Fruit fly (Drosophila melanogaster): ENCODE measurements around the gene sip2.

sip2 gene

DNA sequence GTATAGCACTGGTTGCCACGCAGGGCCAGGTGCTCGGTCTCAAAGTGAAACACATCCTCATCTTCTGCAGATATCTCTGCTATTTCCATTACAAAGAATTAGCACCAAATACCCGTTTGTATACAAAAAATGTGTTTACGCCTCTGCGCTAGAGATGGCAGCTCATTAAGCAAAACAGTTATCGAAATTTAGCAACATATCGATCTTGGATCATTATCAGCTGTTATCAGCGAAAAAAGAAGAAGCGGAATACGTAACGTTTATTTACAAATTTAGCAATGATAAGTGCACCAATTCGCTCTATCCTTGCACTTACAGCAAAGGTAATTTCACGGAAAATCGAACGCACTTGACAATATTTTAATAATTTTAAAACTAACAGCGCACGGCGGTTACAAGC lies 3.7 kb downstream of the sip2 start, which contains the start of the genes Atac1 and Hmgcl:
TSS of gene Atac1 (minus strand) at position 164 of the 400 bp plus-strand sequence.
TSS of gene Hmgcl (plus strand) at position 213 of the 400 bp plus-strand sequence.
- no peak for TF ChIP-seq CG8478 (optimal IDR thresholded peaks at IDR 0.05)
- no peak for TF ChIP-seq CTCF (optimal IDR thresholded peaks at IDR 0.05)

DNA sequence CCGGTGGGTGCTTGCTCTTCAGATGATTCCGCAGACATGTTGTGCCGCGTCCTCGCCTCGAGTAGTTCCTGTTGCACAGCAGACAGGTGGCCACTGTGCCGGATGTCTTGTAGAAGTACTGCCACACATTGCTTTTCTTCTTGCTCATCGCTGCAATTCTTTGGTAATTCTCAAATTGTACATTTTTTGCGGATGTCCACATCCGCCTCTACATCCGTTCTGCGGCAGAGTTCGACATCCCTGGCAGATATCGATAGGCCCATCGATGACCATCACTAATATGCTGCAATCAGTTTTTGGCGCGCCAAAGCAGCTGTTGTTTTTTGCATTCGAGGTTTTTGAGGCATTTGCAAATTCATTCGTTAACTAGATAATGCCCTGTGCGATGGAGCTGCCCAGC lies 7.1 kb downstream of the sip2 start, which contains the start of the genes CG13775 and CG3430:
TSS of gene CG13775 (minus strand) at position 226 of the 400 bp plus-strand sequence.
TSS of gene CG3430 (plus strand) at position 284 of the 400 bp plus-strand sequence.
- TF ChIP-seq CG8478 (optimal IDR thresholded peaks at IDR 0.05) (no peak), CTCF (optimal IDR thresholded peaks at IDR 0.05) (no peak)

- TF ChIP-seq CTCF (optimal IDR thresholded peaks at IDR 0.05) (no peak), CG8478 (optimal IDR thresholded peaks at IDR 0.05) (no peak)
Measured at dm6 chr2L:6950096-6950495, 13.8 kb downstream of the sip2 start, which contains the start of the genes Gas41 and SA1. TSS of gene Gas41 (minus strand) at chr2L:6950207. TSS of gene SA1 (plus strand) at chr2L:6950421.

- TF ChIP-seq CG8478 (optimal IDR thresholded peaks at IDR 0.05) (no peak), CTCF (optimal IDR thresholded peaks at IDR 0.05) (peak in 1 of 2 experiments; percentile 9)
Measured at dm6 chr2L:6948540-6948942, 15.3 kb downstream of the sip2 start, which contains the start of gene ihog. TSS of gene ihog (minus strand) at chr2L:6948808.

- TF ChIP-seq CTCF (optimal IDR thresholded peaks at IDR 0.05), result no peak
- TF ChIP-seq CG8478 (optimal IDR thresholded peaks at IDR 0.05), result no peak
Measured at dm6 chr2L:6945088-6945487, 18.8 kb downstream of the sip2 start, which contains the start of gene Fgop2. TSS of gene Fgop2 (minus strand) at chr2L:6945289.

dm6 chr2L:6942714-6943113 lies 21.2 kb downstream of the sip2 start, which contains the start of gene CG18304:
TSS of gene CG18304 (minus strand) at chr2L:6942814.
- TF ChIP-seq CTCF (optimal IDR thresholded peaks at IDR 0.05) (no peak), CG8478 (optimal IDR thresholded peaks at IDR 0.05) (no peak)

DNA sequence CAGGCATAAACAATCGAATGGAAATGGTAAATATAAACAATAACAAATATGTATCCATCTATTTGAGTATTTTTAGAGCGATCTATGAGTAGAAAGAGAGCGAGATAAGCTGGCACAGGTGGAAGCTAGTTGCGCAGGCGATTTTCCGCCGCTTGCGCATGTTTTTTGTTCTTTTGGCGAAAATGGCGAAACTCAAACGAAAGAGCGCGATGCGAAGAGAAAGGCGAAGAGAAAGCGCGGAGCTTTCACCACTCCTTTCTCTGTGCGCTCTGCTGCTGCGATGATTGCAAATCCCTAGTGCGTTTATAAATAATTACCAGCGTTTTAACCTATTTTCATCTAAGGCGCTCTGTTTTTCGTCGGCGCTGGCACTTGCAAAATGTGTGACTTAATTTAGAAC lies 22.1 kb downstream of the sip2 start:
- TF ChIP-seq CG8478 (optimal IDR thresholded peaks at IDR 0.05), result no peak

dm6 chr2L:6939698-6940097 lies 24.2 kb downstream of the sip2 start:
- TF ChIP-seq CTCF (optimal IDR thresholded peaks at IDR 0.05) (peak in 1 of 2 experiments; percentile 35), CG8478 (optimal IDR thresholded peaks at IDR 0.05) (no peak)

- no peak for TF ChIP-seq CTCF (optimal IDR thresholded peaks at IDR 0.05)
- no peak for TF ChIP-seq CG8478 (optimal IDR thresholded peaks at IDR 0.05)
Measured at dm6 chr2L:6931821-6932220, 32.1 kb downstream of the sip2 start, which contains the start of gene CG43232. TSS of gene CG43232 (plus strand) at chr2L:6932121.

- TF ChIP-seq CG8478 (optimal IDR thresholded peaks at IDR 0.05), result no peak
- TF ChIP-seq CTCF (optimal IDR thresholded peaks at IDR 0.05), result no peak
Measured at dm6 chr2L:6925114-6925513, 38.8 kb downstream of the sip2 start.

DNA sequence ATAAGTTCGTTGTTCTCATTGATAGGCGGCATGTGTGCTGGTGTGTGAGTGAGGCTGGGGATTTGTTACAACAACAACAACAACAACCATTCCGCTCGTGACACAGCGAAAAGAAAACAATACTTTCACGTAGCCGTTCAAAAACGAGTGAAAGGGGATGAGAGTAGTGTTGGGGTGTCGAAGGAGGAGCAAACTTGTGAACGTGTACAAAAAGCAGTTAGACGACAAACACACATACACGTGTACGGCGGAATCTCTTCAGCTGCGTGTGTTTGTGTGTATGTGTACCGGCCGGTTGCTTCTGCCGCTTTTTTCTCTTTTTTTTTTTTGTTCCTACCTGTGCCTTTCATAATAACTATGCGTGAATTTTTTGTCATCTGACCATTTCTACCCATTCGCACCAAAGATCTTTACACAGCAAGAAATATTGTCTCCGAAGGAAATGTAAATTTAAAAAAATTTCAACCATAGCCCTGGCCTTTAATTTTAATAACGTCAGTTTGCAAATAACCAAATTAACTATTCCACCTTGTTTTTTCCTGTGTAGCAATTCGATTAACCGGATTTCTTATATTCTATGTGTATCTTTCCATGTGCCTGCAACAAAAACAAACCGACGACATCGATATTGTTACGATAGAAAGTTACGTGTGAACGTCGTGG lies 41.7 kb downstream of the sip2 start:
- TF ChIP-seq CTCF (optimal IDR thresholded peaks at IDR 0.05) (no peak), CG8478 (optimal IDR thresholded peaks at IDR 0.05) (no peak)

DNA sequence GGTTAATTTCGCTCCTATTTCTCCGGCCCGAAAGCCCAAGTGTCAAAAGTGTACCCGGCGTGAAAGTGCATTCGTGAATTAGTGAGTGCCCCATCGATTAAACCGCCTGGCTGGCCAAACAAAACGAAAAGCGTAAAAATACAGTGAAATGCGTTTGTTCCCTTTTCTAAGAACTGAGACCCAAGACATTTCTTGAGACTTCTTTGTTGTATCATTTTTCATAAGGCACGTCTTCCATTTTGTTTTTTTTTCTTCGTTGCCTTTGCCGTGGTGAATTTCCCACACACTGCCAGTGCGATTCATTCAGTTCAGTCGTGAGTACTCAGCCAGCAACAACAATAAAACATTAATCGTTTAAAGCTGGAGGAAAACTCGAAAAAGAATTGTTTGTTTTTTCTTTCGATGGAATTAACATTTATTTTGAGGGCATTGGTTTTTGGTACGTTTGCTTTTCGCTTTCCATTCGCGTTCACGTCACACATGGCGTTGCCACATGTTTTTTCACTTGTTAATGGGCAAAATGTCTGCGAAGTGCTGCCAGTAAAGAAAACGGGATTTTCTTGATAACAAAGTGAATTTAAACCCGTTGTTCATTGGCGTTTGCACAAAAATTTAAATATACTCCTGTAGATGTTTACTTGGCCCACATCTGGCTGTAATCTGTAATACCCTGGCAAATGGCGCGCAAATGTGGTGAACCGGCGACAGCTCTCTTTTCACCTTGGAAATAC lies 42.3 kb downstream of the sip2 start:
- TF ChIP-seq CTCF (optimal IDR thresholded peaks at IDR 0.05), result no peak
- no peak for TF ChIP-seq CG8478 (optimal IDR thresholded peaks at IDR 0.05)

- no peak for TF ChIP-seq CG8478 (optimal IDR thresholded peaks at IDR 0.05)
- peak; percentile 2 to 24 for TF ChIP-seq CTCF (optimal IDR thresholded peaks at IDR 0.05)
Measured at dm6 chr2L:6920661-6921359, 43.1 kb downstream of the sip2 start, which contains the start of gene Hrb27C. TSS of gene Hrb27C (plus strand) at chr2L:6920704.

dm6 chr2L:6919850-6920660 lies 43.8 kb downstream of the sip2 start, which contains the start of gene x16:
TSS of gene x16 (minus strand) at chr2L:6920210.
- TF ChIP-seq CTCF (optimal IDR thresholded peaks at IDR 0.05) (peak in 1 of 2 experiments; percentile 5), CG8478 (optimal IDR thresholded peaks at IDR 0.05) (no peak)

Data from S2 (cell line).